Worm (Caenorhabditis elegans) whole organism, L2 larva: Measurements from ENCODE around the gene skpo-3.

Experiments used
- C34F6.9 ChIP-seq: fragments of 150-350 bp; optimal IDR thresholded peaks from 2 replicates; lab custom pipeline; 2014; ENCODE audit warnings: missing biosample characterization, missing genetic modification characterization
- R02D3.7 ChIP-seq: fragments of 150-350 bp; optimal IDR thresholded peaks from 2 replicates; lab custom pipeline; 2014; ENCODE audit warnings: missing biosample characterization, missing genetic modification characterization
- ZK546.5 ChIP-seq: sonication (generic microtip); optimal IDR thresholded peaks from 2 replicates; lab custom pipeline; 2017; ENCODE audit warnings: missing biosample characterization, missing genetic modification characterization
- alr-1 ChIP-seq: fragments of 150-350 bp; optimal IDR thresholded peaks from 2 replicates; lab custom pipeline; 2014; ENCODE audit warnings: missing biosample characterization, missing genetic modification characterization
- aly-2 ChIP-seq: fragments of 150-350 bp; optimal IDR thresholded peaks from 2 replicates; lab custom pipeline; 2014; ENCODE audit warnings: missing biosample characterization, missing genetic modification characterization
- blmp-1 ChIP-seq: sonication (generic microtip); optimal IDR thresholded peaks from 2 replicates; lab custom pipeline; 2017; ENCODE audit warnings: missing genetic modification characterization, mild to moderate bottlenecking, missing compliant biosample characterization, antibody characterized with exemption, moderate library complexity; ENCODE audit not compliant: insufficient read depth
- ceh-16 ChIP-seq: fragments of 150-350 bp; optimal IDR thresholded peaks from 2 replicates; lab custom pipeline; 2014; ENCODE audit warnings: missing biosample characterization, missing genetic modification characterization
- ceh-82 ChIP-seq: fragments of 150-350 bp; optimal IDR thresholded peaks from 2 replicates; lab custom pipeline; 2014; ENCODE audit warnings: missing biosample characterization, missing genetic modification characterization
- crh-2 ChIP-seq: sonication (generic microtip); optimal IDR thresholded peaks from 2 replicates; lab custom pipeline; 2017; ENCODE audit warnings: missing biosample characterization, missing genetic modification characterization
- dmd-4 ChIP-seq: sonication (generic microtip); optimal IDR thresholded peaks from 2 replicates; lab custom pipeline; 2017; ENCODE audit warnings: missing biosample characterization, missing genetic modification characterization
- elt-1 ChIP-seq: fragments of 150-350 bp; optimal IDR thresholded peaks from 2 replicates; lab custom pipeline; 2014; ENCODE audit warnings: missing biosample characterization, missing genetic modification characterization
- elt-3 ChIP-seq: sonication (generic microtip); optimal IDR thresholded peaks from 2 replicates; lab custom pipeline; 2017; ENCODE audit warnings: missing biosample characterization, missing genetic modification characterization
- gmeb-1 ChIP-seq: fragments of 150-350 bp; optimal IDR thresholded peaks from 2 replicates; lab custom pipeline; 2014; ENCODE audit warnings: missing biosample characterization, missing genetic modification characterization
- lin-13 ChIP-seq: fragments of 150-350 bp; optimal IDR thresholded peaks from 2 replicates; lab custom pipeline; 2014; ENCODE audit warnings: missing biosample characterization, missing genetic modification reagents, missing genetic modification characterization
- lin-39 ChIP-seq: fragments of 150-350 bp; optimal IDR thresholded peaks from 2 replicates; lab custom pipeline; 2014; ENCODE audit warnings: missing biosample characterization, missing genetic modification reagents, missing genetic modification characterization
- lsy-2 ChIP-seq, 2 experiments: fragments of 150-350 bp in 1 of 2; sonication (generic microtip) in 1 of 2; optimal IDR thresholded peaks; 2 replicates each; lab custom pipeline; 2014 to 2017; ENCODE audit warnings: missing biosample characterization in 2 of 2, missing genetic modification characterization in 2 of 2
- mab-5 ChIP-seq: fragments of 150-350 bp; optimal IDR thresholded peaks from 2 replicates; lab custom pipeline; 2014; ENCODE audit warnings: missing biosample characterization, missing genetic modification characterization
- nhr-10 ChIP-seq: sonication (generic microtip); optimal IDR thresholded peaks from 2 replicates; lab custom pipeline; 2017; ENCODE audit warnings: missing biosample characterization, missing genetic modification characterization
- nhr-12 ChIP-seq: fragments of 150-350 bp; optimal IDR thresholded peaks from 2 replicates; lab custom pipeline; 2014; ENCODE audit warnings: missing biosample characterization, missing genetic modification characterization
- nhr-129 ChIP-seq: fragments of 150-350 bp; optimal IDR thresholded peaks from 2 replicates; lab custom pipeline; 2014; ENCODE audit warnings: missing biosample characterization, missing genetic modification characterization
- nhr-21 ChIP-seq: fragments of 150-350 bp; optimal IDR thresholded peaks from 2 replicates; lab custom pipeline; 2014; ENCODE audit warnings: missing biosample characterization, missing genetic modification characterization
- nhr-23 ChIP-seq: fragments of 150-350 bp; optimal IDR thresholded peaks from 2 replicates; lab custom pipeline; 2014; ENCODE audit warnings: missing biosample characterization, missing genetic modification reagents, missing genetic modification characterization
- nhr-237 ChIP-seq: fragments of 150-350 bp; optimal IDR thresholded peaks from 2 replicates; lab custom pipeline; 2014; ENCODE audit warnings: missing biosample characterization, missing genetic modification characterization
- nhr-25 ChIP-seq: fragments of 150-350 bp; sonication (generic microtip); optimal IDR thresholded peaks from 3 replicates; lab custom pipeline; 2014; ENCODE audit warnings: missing biosample characterization, missing genetic modification characterization
- nhr-6 ChIP-seq: fragments of 150-350 bp; optimal IDR thresholded peaks from 2 replicates; lab custom pipeline; 2014; ENCODE audit warnings: missing biosample characterization, missing genetic modification characterization
- nhr-77 ChIP-seq: fragments of 150-350 bp; optimal IDR thresholded peaks from 2 replicates; lab custom pipeline; 2014; ENCODE audit warnings: missing biosample characterization, missing genetic modification characterization
- peb-1 ChIP-seq: fragments of 150-350 bp; optimal IDR thresholded peaks from 2 replicates; lab custom pipeline; 2014; ENCODE audit warnings: missing biosample characterization, missing genetic modification characterization
- sma-3 ChIP-seq: sonication (generic microtip); optimal IDR thresholded peaks from 2 replicates; lab custom pipeline; 2016; ENCODE audit warnings: missing genetic modification reagents, missing genetic modification characterization, missing compliant biosample characterization
- sma-9 ChIP-seq, 2 experiments: fragments of 150-350 bp in 1 of 2; sonication (generic microtip) in 1 of 2; optimal IDR thresholded peaks; 2 replicates each; lab custom pipeline; 2014 to 2016; ENCODE audit warnings: missing genetic modification characterization in 2 of 2, mild to moderate bottlenecking in 1 of 2, missing biosample characterization in 1 of 2, missing compliant biosample characterization in 1 of 2, missing genetic modification reagents in 1 of 2, moderate library complexity in 1 of 2
- snpc-4 ChIP-seq: fragments of 150-350 bp; optimal IDR thresholded peaks from 2 replicates; lab custom pipeline; 2014; ENCODE audit warnings: missing biosample characterization, missing genetic modification characterization
- unc-55 ChIP-seq: fragments of 150-350 bp; sonication (generic microtip); optimal IDR thresholded peaks from 3 replicates; lab custom pipeline; 2014; ENCODE audit warnings: missing biosample characterization, missing genetic modification reagents, missing genetic modification characterization
- unc-62 ChIP-seq: fragments of 150-350 bp; optimal IDR thresholded peaks from 2 replicates; lab custom pipeline; 2014; ENCODE audit warnings: missing biosample characterization, missing genetic modification reagents, missing genetic modification characterization
- zag-1 ChIP-seq: fragments of 150-350 bp; optimal IDR thresholded peaks from 2 replicates; lab custom pipeline; 2014; ENCODE audit warnings: missing biosample characterization, missing genetic modification characterization
- ztf-11 ChIP-seq: sonication (generic microtip); optimal IDR thresholded peaks from 2 replicates; lab custom pipeline; 2017; ENCODE audit warnings: missing biosample characterization, missing genetic modification characterization

The skpo-3 gene

DNA sequence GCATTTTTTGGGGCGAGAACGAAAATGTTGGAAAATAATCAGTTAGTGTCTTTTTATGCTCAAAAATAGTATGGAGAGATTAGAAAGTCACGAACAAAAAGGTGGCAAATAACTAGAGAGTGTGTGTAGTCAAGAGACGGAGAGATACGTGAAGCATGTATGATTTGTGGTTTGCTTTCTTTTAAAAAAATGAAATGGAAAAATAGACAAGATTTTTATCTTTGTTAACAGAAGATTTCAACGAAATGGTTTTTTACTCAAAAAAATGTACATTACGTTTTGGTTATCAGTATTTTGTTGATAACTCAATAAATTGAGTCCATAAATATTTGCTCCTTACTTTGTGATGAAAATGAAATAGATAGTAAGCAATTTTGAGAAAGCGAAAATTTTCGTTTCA lies 37.5 kb upstream of the skpo-3 start, which contains the start of gene dhs-7:
dhs-7 (minus strand) TSS at position 277 of the 400 bp plus-strand sequence.
- TF ChIP-seq dmd-4 (tag; lab: Kevin White, UChicago) (no peak), nhr-6 (tag; lab: Kevin White, UChicago) (no peak), nhr-129 (tag; lab: Kevin White, UChicago) (no peak), nhr-23 (tag; lab: Kevin White, UChicago) (no peak), elt-3 (tag; lab: Kevin White, UChicago) (no peak), sma-3 (no peak), alr-1 (tag; lab: Kevin White, UChicago) (no peak), ZK546.5 (tag; lab: Kevin White, UChicago) (no peak), snpc-4 (tag; lab: Kevin White, UChicago) (no peak), elt-1 (tag; lab: Kevin White, UChicago) (no peak), nhr-12 (tag; lab: Kevin White, UChicago) (no peak), gmeb-1 (tag; lab: Kevin White, UChicago) (no peak), R02D3.7 (tag; lab: Kevin White, UChicago) (no peak), aly-2 (tag; lab: Kevin White, UChicago) (no peak), unc-55 (GFP tag; lab: Kevin White, UChicago) (no peak)

DNA sequence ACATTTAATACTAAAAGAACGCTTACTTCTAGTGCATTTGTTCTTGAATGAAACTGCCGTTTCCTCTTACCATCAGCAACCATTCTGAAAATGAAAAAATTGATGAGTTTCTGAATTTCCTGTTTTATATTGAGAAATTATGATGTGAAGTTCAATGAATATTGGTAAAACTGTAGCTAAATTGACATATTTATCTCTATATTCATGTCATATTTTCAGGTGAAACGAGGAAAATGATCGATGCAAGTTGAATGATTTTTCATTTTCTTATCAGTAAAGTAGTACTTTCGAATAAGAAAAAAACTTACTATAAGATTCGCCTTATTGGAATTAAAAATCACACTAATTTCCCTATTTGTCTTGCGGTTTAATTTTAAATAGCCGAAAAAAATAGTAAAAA lies 35.5 kb upstream of the skpo-3 start, which contains the start of gene E04F6.15:
E04F6.15 (minus strand) TSS at position 101 of the 400 bp plus-strand sequence.
- TF ChIP-seq lin-13 (GFP tag; lab: Kevin White, UChicago) = no peak
- no peak for TF ChIP-seq ceh-16
- no peak for TF ChIP-seq lin-39
- no peak for TF ChIP-seq sma-9 (GFP tag; optimal IDR thresholded peaks at IDR 0.05; lab: Kevin White, UChicago)
- TF ChIP-seq sma-9 (tag; optimal IDR thresholded peaks at IDR 0.05; lab: Kevin White, UChicago) = no peak
- TF ChIP-seq unc-62 (GFP tag; lab: Kevin White, UChicago) = no peak
- no peak for TF ChIP-seq crh-2 (tag; lab: Kevin White, UChicago)
- TF ChIP-seq nhr-23 (tag; lab: Kevin White, UChicago) = no peak

DNA sequence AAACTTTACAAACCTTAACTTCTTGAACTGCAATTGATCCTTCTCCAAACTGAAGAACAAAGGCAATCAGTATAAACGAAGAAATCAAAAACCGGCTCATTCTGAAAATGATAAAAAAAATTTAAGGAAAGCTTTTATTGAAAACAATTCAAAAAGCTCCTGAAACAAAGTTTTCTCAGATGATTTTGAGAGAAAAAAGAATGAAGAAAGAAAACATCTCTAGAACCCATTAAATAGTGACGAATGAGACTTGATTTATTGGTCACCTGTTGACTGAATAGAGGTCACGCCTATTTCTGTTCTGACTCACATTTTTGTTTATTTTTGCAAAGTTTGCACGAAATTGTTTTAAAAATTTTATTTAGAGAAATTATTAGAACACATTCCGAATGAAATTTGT lies 34.4 kb upstream of the skpo-3 start, which contains the start of gene E04F6.8:
E04F6.8 (minus strand) TSS at position 101 of the 400 bp plus-strand sequence.
- TF ChIP-seq unc-55 (GFP tag; lab: Kevin White, UChicago) (no peak), lsy-2 (tag; optimal IDR thresholded peaks at IDR 0.05; lab: Kevin White, UChicago) (peak in 1 of 2 experiments; percentile 36)
- TF ChIP-seq, all 48 proteins: peak for 1

DNA sequence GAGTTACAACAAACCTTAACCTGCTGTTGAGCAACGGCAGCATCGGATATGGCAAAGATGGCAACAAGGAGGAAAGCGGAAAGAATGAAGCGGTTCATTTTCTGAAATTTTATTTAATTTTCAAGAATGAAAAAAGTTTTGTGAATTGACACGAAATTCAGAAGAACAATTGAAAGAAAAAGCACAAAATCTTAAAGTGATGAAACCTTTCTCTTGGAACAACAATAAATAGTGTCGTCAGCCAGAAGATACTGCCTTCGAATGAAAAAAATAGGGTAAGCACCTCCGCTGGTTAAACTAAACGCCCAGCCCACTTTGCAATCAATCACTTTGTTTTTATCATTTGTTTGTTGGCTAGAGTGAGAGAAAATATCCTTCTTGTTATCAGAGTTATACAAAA lies 33.6 kb upstream of the skpo-3 start, which contains the start of gene E04F6.9:
E04F6.9 (minus strand) TSS at position 101 of the 400 bp plus-strand sequence.
- TF ChIP-seq lin-39 (no peak), nhr-129 (tag; lab: Kevin White, UChicago) (no peak), nhr-10 (tag; lab: Kevin White, UChicago) (no peak), mab-5 (tag; lab: Kevin White, UChicago) (no peak), peb-1 (no peak), ztf-11 (tag; lab: Kevin White, UChicago) (no peak), ceh-16 (no peak), C34F6.9 (tag; lab: Kevin White, UChicago) (no peak), nhr-237 (tag; lab: Kevin White, UChicago) (no peak), ceh-82 (no peak), blmp-1 (tag; lab: Kevin White, UChicago) (no peak), nhr-77 (tag; lab: Kevin White, UChicago) (no peak), elt-3 (tag; lab: Kevin White, UChicago) (no peak), lin-13 (GFP tag; lab: Kevin White, UChicago) (no peak), sma-9 (GFP tag; optimal IDR thresholded peaks at IDR 0.05; lab: Kevin White, UChicago) (no peak), sma-9 (tag; optimal IDR thresholded peaks at IDR 0.05; lab: Kevin White, UChicago) (no peak), nhr-21 (no peak), alr-1 (tag; lab: Kevin White, UChicago) (no peak)

DNA sequence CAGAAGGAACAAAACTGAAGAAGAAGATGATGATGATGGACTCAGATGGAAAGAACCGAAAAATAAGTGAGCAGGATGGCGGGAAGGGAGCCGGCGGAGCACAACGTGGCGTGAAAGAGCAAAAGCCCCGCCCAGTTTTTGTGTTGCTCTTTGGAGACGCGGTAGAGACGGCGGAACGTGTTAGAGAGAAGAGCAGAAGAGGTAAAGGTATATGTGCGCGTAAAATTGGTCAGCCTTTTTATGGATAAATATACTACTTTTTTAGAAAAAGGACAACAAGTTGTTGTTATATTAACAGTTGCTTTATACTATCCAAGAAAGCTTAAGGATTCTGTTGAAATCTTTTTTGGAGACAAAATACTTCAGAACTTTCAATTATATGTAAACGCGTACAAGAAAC lies 28.6 kb upstream of the skpo-3 start, which contains the start of gene E04F6.10:
E04F6.10 (minus strand) TSS at position 101 of the 400 bp plus-strand sequence.
- TF ChIP-seq ceh-82 (no peak), elt-1 (tag; lab: Kevin White, UChicago) (no peak), zag-1 (tag; lab: Kevin White, UChicago) (no peak), nhr-25 (no peak), lin-39 (no peak), C34F6.9 (tag; lab: Kevin White, UChicago) (no peak)
